Fruit fly (Drosophila melanogaster) whole organism: ENCODE results near the gene bnb.

ENCODE experiments used
- CG8478 ChIP-seq: fragments of >200 bp; optimal IDR thresholded peaks from 2 replicates; lab custom pipeline; 2018; ENCODE audit warnings: inconsistent platforms
- Dll ChIP-seq: fragments of >200 bp; optimal IDR thresholded peaks from 2 replicates; lab custom pipeline; 2017
- EcR ChIP-seq, 2 experiments: fragments of >200 bp; optimal IDR thresholded peaks; 2 replicates each; lab custom pipeline; 2017; ENCODE audit warnings: missing biosample characterization in 2 of 2, missing genetic modification characterization in 2 of 2, missing genetic modification reagents in 2 of 2
- pan ChIP-seq: fragments of >200 bp; optimal IDR thresholded peaks from 2 replicates; lab custom pipeline; 2017
- psq ChIP-seq: fragments of >200 bp; optimal IDR thresholded peaks from 2 replicates; lab custom pipeline; 2017
- usp ChIP-seq: fragments of >200 bp; optimal IDR thresholded peaks from 2 replicates; lab custom pipeline; 2017; ENCODE audit warnings: missing biosample characterization, missing genetic modification characterization, mixed read lengths

The bnb gene

dm6 chrX:18783417-18784123 lies 13.9 kb downstream of the bnb start, which contains the start of gene CG18259:
Gene CG18259 (minus strand): TSS chrX:18783494.
- TF ChIP-seq usp (GFP tag; lab: Kevin White, UChicago): no peak
- no peak for TF ChIP-seq CG8478 (lab: Kevin White, UChicago)
- TF ChIP-seq psq (lab: Kevin White, UChicago): no peak

dm6 chrX:18780260-18780659 lies 17.2 kb downstream of the bnb start:
- no peak for TF ChIP-seq psq (lab: Kevin White, UChicago)
- TF ChIP-seq usp (GFP tag; lab: Kevin White, UChicago): no peak
- TF ChIP-seq EcR (GFP tag; optimal IDR thresholded peaks at IDR 0.05; lab: Kevin White, UChicago): no peak
- TF ChIP-seq Dll (lab: Kevin White, UChicago): no peak
- TF ChIP-seq CG8478 (lab: Kevin White, UChicago): no peak
- TF ChIP-seq pan (lab: Kevin White, UChicago): no peak

dm6 chrX:18779662-18780061 lies 17.8 kb downstream of the bnb start:
- no peak for TF ChIP-seq usp (GFP tag; lab: Kevin White, UChicago)
- no peak for TF ChIP-seq EcR (GFP tag; optimal IDR thresholded peaks at IDR 0.05; lab: Kevin White, UChicago)
- no peak for TF ChIP-seq psq (lab: Kevin White, UChicago)
- TF ChIP-seq CG8478 (lab: Kevin White, UChicago): no peak
- TF ChIP-seq pan (lab: Kevin White, UChicago): no peak
- no peak for TF ChIP-seq Dll (lab: Kevin White, UChicago)

dm6 chrX:18776976-18777925 lies 20.2 kb downstream of the bnb start:
- TF ChIP-seq EcR (GFP tag; optimal IDR thresholded peaks at IDR 0.05; lab: Kevin White, UChicago) (peak in 1 of 2 experiments; percentile 23), pan (lab: Kevin White, UChicago) (no peak)

dm6 chrX:18775839-18776538 lies 21.5 kb downstream of the bnb start:
- no peak for TF ChIP-seq Dll (lab: Kevin White, UChicago)
- no peak for TF ChIP-seq pan (lab: Kevin White, UChicago)
- no peak for TF ChIP-seq psq (lab: Kevin White, UChicago)
- no peak for TF ChIP-seq EcR (GFP tag; optimal IDR thresholded peaks at IDR 0.05; lab: Kevin White, UChicago)
- TF ChIP-seq CG8478 (lab: Kevin White, UChicago): no peak
- TF ChIP-seq usp (GFP tag; lab: Kevin White, UChicago): no peak

dm6 chrX:18774818-18775343 lies 22.6 kb downstream of the bnb start, which contains the start of gene CG6891:
Gene CG6891 (plus strand): TSS chrX:18775228.
- TF ChIP-seq psq (lab: Kevin White, UChicago) (no peak), CG8478 (lab: Kevin White, UChicago) (no peak), EcR (GFP tag; optimal IDR thresholded peaks at IDR 0.05; lab: Kevin White, UChicago) (no peak), usp (GFP tag; lab: Kevin White, UChicago) (no peak), Dll (lab: Kevin White, UChicago) (no peak), pan (lab: Kevin White, UChicago) (no peak)

dm6 chrX:18773817-18774216 lies 23.7 kb downstream of the bnb start, which contains the start of gene CCKLR-17D3:
Gene CCKLR-17D3 (minus strand): TSS chrX:18774027.
- no peak for TF ChIP-seq psq (lab: Kevin White, UChicago)
- no peak for TF ChIP-seq EcR (GFP tag; optimal IDR thresholded peaks at IDR 0.05; lab: Kevin White, UChicago)

dm6 chrX:18771995-18772394 lies 25.5 kb downstream of the bnb start:
- no peak for TF ChIP-seq EcR (GFP tag; optimal IDR thresholded peaks at IDR 0.05; lab: Kevin White, UChicago)

- TF ChIP-seq Dll (lab: Kevin White, UChicago) (no peak), EcR (GFP tag; optimal IDR thresholded peaks at IDR 0.05; lab: Kevin White, UChicago) (no peak), pan (lab: Kevin White, UChicago) (no peak), CG8478 (lab: Kevin White, UChicago) (no peak), psq (lab: Kevin White, UChicago) (no peak), usp (GFP tag; lab: Kevin White, UChicago) (no peak)
These were observed 26.1 kb downstream of the bnb start for dm6 chrX:18771356-18771755.

dm6 chrX:18748206-18748605 lies 49.3 kb downstream of the bnb start, which contains the start of gene CG12609:
Gene CG12609 (minus strand): TSS chrX:18748306.
- TF ChIP-seq pan (lab: Kevin White, UChicago) (no peak), CG8478 (lab: Kevin White, UChicago) (no peak), psq (lab: Kevin White, UChicago) (no peak), Dll (lab: Kevin White, UChicago) (no peak), EcR (GFP tag; optimal IDR thresholded peaks at IDR 0.05; lab: Kevin White, UChicago) (no peak), usp (GFP tag; lab: Kevin White, UChicago) (no peak)
